Fruit fly (Drosophila melanogaster) whole organism, adult: ENCODE results near the gene CG5281.

ENCODE experiments used
- CG14711 ChIP-seq: fragments of 200-800 bp; sonication (Bioruptor generic); optimal IDR thresholded peaks from 2 replicates; lab custom pipeline; 2018; ENCODE audit warnings: missing biosample characterization, mild to moderate bottlenecking, missing genetic modification characterization, moderate library complexity
- CG33017 ChIP-seq: fragments of 200-800 bp; sonication (Bioruptor generic); optimal IDR thresholded peaks from 2 replicates; lab custom pipeline; 2018; ENCODE audit warnings: missing biosample characterization, mild to moderate bottlenecking, missing genetic modification characterization, moderate library complexity
- CG5204 ChIP-seq: fragments of 200-800 bp; sonication (Bioruptor generic); optimal IDR thresholded peaks from 2 replicates; lab custom pipeline; 2016; ENCODE audit warnings: missing biosample characterization, missing genetic modification characterization
- CG7045 ChIP-seq: fragments of 200-800 bp; sonication (Bioruptor generic); optimal IDR thresholded peaks from 2 replicates; lab custom pipeline; 2017; ENCODE audit warnings: missing biosample characterization, mild to moderate bottlenecking, missing genetic modification characterization
- CG7101 ChIP-seq: fragments of 200-800 bp; sonication (Bioruptor generic); optimal IDR thresholded peaks from 2 replicates; lab custom pipeline; 2018; ENCODE audit warnings: missing biosample characterization, mild to moderate bottlenecking, missing genetic modification characterization, moderate library complexity
- Crg-1 ChIP-seq: fragments of 200-800 bp; sonication (Bioruptor generic); optimal IDR thresholded peaks from 2 replicates; lab custom pipeline; 2016; ENCODE audit warnings: missing biosample characterization, missing genetic modification characterization
- Hr96 ChIP-seq: fragments of 200-800 bp; sonication (Bioruptor generic); optimal IDR thresholded peaks from 2 replicates; lab custom pipeline; 2016; ENCODE audit warnings: missing biosample characterization, missing genetic modification characterization
- Mnt ChIP-seq: fragments of 200-800 bp; sonication (Bioruptor generic); optimal IDR thresholded peaks from 2 replicates; lab custom pipeline; 2016; ENCODE audit warnings: missing biosample characterization, mild to moderate bottlenecking, missing genetic modification characterization
- bab1 ChIP-seq: fragments of 200-800 bp; sonication (Bioruptor generic); optimal IDR thresholded peaks from 3 replicates; lab custom pipeline; 2019; ENCODE audit warnings: missing biosample characterization, mild to moderate bottlenecking, missing genetic modification characterization, moderate library complexity
- cic ChIP-seq: fragments of 200-800 bp; sonication (Bioruptor generic); optimal IDR thresholded peaks from 2 replicates; lab custom pipeline; 2017; ENCODE audit warnings: missing biosample characterization, mild to moderate bottlenecking, missing genetic modification characterization, moderate library complexity
- cnc ChIP-seq, 2 experiments: fragments of >200 bp; optimal IDR thresholded peaks; 2 replicates each; lab custom pipeline; 2017
- kay ChIP-seq: fragments of 200-800 bp; sonication (Bioruptor generic); peaks from one replicate; lab custom pipeline; 2016; ENCODE audit warnings: missing biosample characterization, missing genetic modification characterization, borderline replicate concordance
- ovo ChIP-seq: fragments of 200-800 bp; sonication (Bioruptor generic); optimal IDR thresholded peaks from 2 replicates; lab custom pipeline; 2016; ENCODE audit warnings: missing biosample characterization, missing genetic modification characterization
- tj ChIP-seq: fragments of 200-800 bp; sonication (Bioruptor generic); optimal IDR thresholded peaks from 3 replicates; lab custom pipeline; 2017; ENCODE audit warnings: missing biosample characterization, mild to moderate bottlenecking, missing genetic modification characterization, moderate library complexity

DNA sequence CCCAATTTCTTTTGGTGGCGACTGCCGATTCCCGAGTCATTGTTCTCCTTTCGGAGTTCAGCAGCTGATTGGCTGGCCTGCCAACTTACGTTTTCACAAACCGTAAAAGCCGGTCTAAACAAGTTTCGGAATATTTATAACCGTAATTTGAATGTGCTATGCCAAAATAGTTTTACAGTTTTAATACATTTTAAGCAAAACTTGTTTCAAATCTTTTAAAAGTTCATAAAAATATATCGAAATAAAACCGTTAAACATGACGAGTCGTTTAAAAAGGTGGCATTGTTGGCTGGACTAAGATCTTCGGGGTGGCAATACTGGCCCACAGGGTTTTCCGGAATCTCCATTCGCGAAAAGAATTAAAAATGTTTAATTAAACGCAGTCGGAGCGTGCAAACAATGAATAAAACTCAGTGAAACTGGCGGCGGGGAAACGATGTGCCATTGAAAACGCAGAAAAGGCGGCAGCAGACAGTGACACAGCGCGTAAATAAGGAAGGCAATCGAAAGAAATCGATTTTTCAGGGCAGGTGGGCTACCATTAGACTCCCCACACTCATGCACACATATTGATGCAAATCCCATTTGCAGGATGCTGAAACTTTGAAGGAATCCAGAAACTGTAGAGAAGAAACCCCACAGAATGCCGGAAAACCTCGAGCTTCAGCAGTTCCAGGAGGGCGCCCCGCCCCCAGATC, at the start of gene CG5281, which contains the start of gene Exd2:
- TF ChIP-seq bab1 (GFP tag; lab: Kevin White, UChicago) (peak; percentile 18), kay (GFP tag; lab: Kevin White, UChicago) (no peak), ovo (peak; percentile 46), cic (no peak), CG14711 (tag; lab: Kevin White, UChicago) (peak; percentile 41), Hr96 (no peak), CG7045 (no peak), Crg-1 (GFP tag; lab: Kevin White, UChicago) (no peak), CG7101 (peak; percentile 23), CG33017 (peak; percentile 11), tj (GFP tag; lab: Kevin White, UChicago) (no peak), CG5204 (GFP tag; lab: Kevin White, UChicago) (no peak), Mnt (peak; percentile 6), cnc (optimal IDR thresholded peaks at IDR 0.05; lab: Kevin White, UChicago) (no peak)
